Fruit fly (Drosophila melanogaster) whole organism, embryonic: Measurements from ENCODE around the gene CG42781.

Source experiments
- Antp ChIP-seq: fragments of 200-800 bp; sonication (Bioruptor generic); optimal IDR thresholded peaks from 3 replicates; lab custom pipeline; 2016; ENCODE audit warnings: missing biosample characterization, missing genetic modification characterization
- B-H1 ChIP-seq: fragments of 200-800 bp; sonication (Bioruptor generic); IDR thresholded peaks from 3 replicates; pipeline ENCODE4 v1.3.6; 2022; ENCODE audit warnings: missing biosample characterization, missing genetic modification characterization
- Blimp-1 ChIP-seq: fragments of 200-800 bp; sonication (Bioruptor generic); optimal IDR thresholded peaks from 3 replicates; lab custom pipeline; 2018; ENCODE audit warnings: missing biosample characterization, missing genetic modification characterization, mild to moderate bottlenecking, moderate library complexity, missing genetic modification reagents
- CG10462 ChIP-seq: fragments of 200-800 bp; sonication (Bioruptor generic); optimal IDR thresholded peaks from 2 replicates; lab custom pipeline; 2016; ENCODE audit warnings: missing biosample characterization, missing genetic modification characterization
- CG11560 ChIP-seq: fragments of 200-800 bp; sonication (Bioruptor generic); IDR thresholded peaks from 3 replicates; pipeline ENCODE4 v1.3.6; 2022; ENCODE audit warnings: missing biosample characterization, missing genetic modification characterization
- CG11695 ChIP-seq: fragments of 200-800 bp; sonication (Bioruptor generic); IDR thresholded peaks from 3 replicates; pipeline ENCODE4 v1.3.6; 2022; ENCODE audit warnings: missing biosample characterization, missing genetic modification characterization
- CG14860 ChIP-seq: fragments of 200-800 bp; sonication (Bioruptor generic); IDR thresholded peaks from 3 replicates; pipeline ENCODE4 v1.3.6; 2022; ENCODE audit warnings: missing biosample characterization, missing genetic modification characterization; ENCODE audit not compliant: partially characterized antibody
- CG15011 ChIP-seq: fragments of 200-800 bp; sonication (Bioruptor generic); optimal IDR thresholded peaks from 3 replicates; lab custom pipeline; 2018; ENCODE audit warnings: missing biosample characterization, mild to moderate bottlenecking, missing genetic modification characterization
- CG1647 ChIP-seq: fragments of 200-800 bp; sonication (Bioruptor generic); optimal IDR thresholded peaks from 3 replicates; lab custom pipeline; 2016; ENCODE audit warnings: missing biosample characterization, missing genetic modification characterization
- CG16779 ChIP-seq: fragments of 200-800 bp; sonication (Bioruptor generic); IDR thresholded peaks from 2 replicates; pipeline ENCODE4 v1.3.6; 2022; ENCODE audit warnings: missing biosample characterization, missing genetic modification characterization
- CG17802 ChIP-seq: fragments of 200-800 bp; sonication (Bioruptor generic); optimal IDR thresholded peaks from 2 replicates; lab custom pipeline; 2018; ENCODE audit warnings: missing biosample characterization, mild to moderate bottlenecking, missing genetic modification characterization, moderate library complexity
- CG18011 ChIP-seq: fragments of 200-800 bp; sonication (Bioruptor generic); optimal IDR thresholded peaks from 2 replicates; lab custom pipeline; 2017; ENCODE audit warnings: missing biosample characterization, missing genetic modification characterization, mild to moderate bottlenecking, moderate library complexity, missing genotype
- CG2116 ChIP-seq: fragments of 200-800 bp; sonication (Bioruptor generic); optimal IDR thresholded peaks from 3 replicates; lab custom pipeline; 2018; ENCODE audit warnings: missing biosample characterization, mild to moderate bottlenecking, missing genetic modification characterization
- CG2199 ChIP-seq: fragments of 200-800 bp; sonication (Bioruptor generic); IDR thresholded peaks from 3 replicates; pipeline ENCODE4 v1.3.6; 2022; ENCODE audit warnings: missing biosample characterization, missing genetic modification characterization
- CG34422 ChIP-seq: fragments of 200-800 bp; sonication (Bioruptor generic); IDR thresholded peaks from 3 replicates; pipeline ENCODE4 v1.3.6; 2022; ENCODE audit warnings: missing biosample characterization, missing genetic modification characterization
- CG3726 ChIP-seq: fragments of 200-800 bp; sonication (Bioruptor generic); IDR thresholded peaks from 3 replicates; pipeline ENCODE4, ENCODE4 v1.3.6; 2022; ENCODE audit warnings: missing biosample characterization, missing genetic modification characterization
- CG6654 ChIP-seq: fragments of 200-800 bp; sonication (Bioruptor generic); optimal IDR thresholded peaks from 2 replicates; lab custom pipeline; 2017; ENCODE audit warnings: missing biosample characterization, mild to moderate bottlenecking, missing genetic modification characterization
- CG7928 ChIP-seq: fragments of 200-800 bp; sonication (Bioruptor generic); optimal IDR thresholded peaks from 2 replicates; lab custom pipeline; 2017; ENCODE audit warnings: missing biosample characterization, mild to moderate bottlenecking, missing genetic modification characterization
- CG8944 ChIP-seq: fragments of 200-800 bp; sonication (Bioruptor generic); optimal IDR thresholded peaks from 3 replicates; lab custom pipeline; 2016; ENCODE audit warnings: missing biosample characterization, missing genetic modification characterization
- Dll ChIP-seq: fragments of 200-800 bp; sonication (Bioruptor generic); IDR thresholded peaks from 4 replicates; pipeline ENCODE4 v1.3.6; 2022; ENCODE audit warnings: missing biosample characterization, missing genetic modification characterization; ENCODE audit not compliant: partially characterized antibody
- E2f2 ChIP-seq: fragments of 200-800 bp; sonication (Bioruptor generic); IDR thresholded peaks from 2 replicates; pipeline ENCODE4 v1.3.6; 2022; ENCODE audit warnings: missing biosample characterization, missing genetic modification characterization
- ERR ChIP-seq: fragments of 200-800 bp; sonication (Bioruptor generic); optimal IDR thresholded peaks from 2 replicates; lab custom pipeline; 2016; ENCODE audit warnings: missing biosample characterization, missing genetic modification characterization
- Gug ChIP-seq: fragments of 200-800 bp; sonication (Bioruptor generic); IDR thresholded peaks from 4 replicates; pipeline ENCODE4 v1.3.6; 2022; ENCODE audit warnings: missing biosample characterization, missing genetic modification characterization
- HLH4C ChIP-seq: fragments of 200-800 bp; sonication (Bioruptor generic); IDR thresholded peaks from 3 replicates; pipeline ENCODE4 v1.3.6; 2022; ENCODE audit warnings: missing biosample characterization, missing genetic modification characterization; ENCODE audit not compliant: partially characterized antibody
- Hand ChIP-seq: fragments of 200-800 bp; sonication (Bioruptor generic); optimal IDR thresholded peaks from 2 replicates; lab custom pipeline; 2017; ENCODE audit warnings: mild to moderate bottlenecking, missing biosample characterization, missing genetic modification reagents, missing genetic modification characterization
- HmgZ ChIP-seq: fragments of 200-800 bp; sonication (Bioruptor generic); optimal IDR thresholded peaks from 2 replicates; lab custom pipeline; 2018; ENCODE audit warnings: missing biosample characterization, mild to moderate bottlenecking, missing genetic modification characterization
- Kr ChIP-seq: fragments of 200-800 bp; sonication (Bioruptor generic); optimal IDR thresholded peaks from 2 replicates; lab custom pipeline; 2017; ENCODE audit warnings: missing biosample characterization, mild to moderate bottlenecking, missing genetic modification characterization
- MESR4 ChIP-seq: fragments of 200-800 bp; sonication (Bioruptor generic); optimal IDR thresholded peaks from 2 replicates; lab custom pipeline; 2018; ENCODE audit warnings: missing biosample characterization, mild to moderate bottlenecking, missing genetic modification characterization, moderate library complexity
- Rx ChIP-seq: fragments of 200-800 bp; sonication (Bioruptor generic); IDR thresholded peaks from 2 replicates; pipeline ENCODE4 v1.3.6; 2022; ENCODE audit warnings: missing biosample characterization, missing genetic modification characterization
- Sin3A ChIP-seq: fragments of >200 bp; optimal IDR thresholded peaks from 2 replicates; lab custom pipeline; 2018
- Sox100B ChIP-seq: fragments of 200-800 bp; sonication (Bioruptor generic); optimal IDR thresholded peaks from 3 replicates; lab custom pipeline; 2018; ENCODE audit warnings: missing biosample characterization, mild to moderate bottlenecking, missing genetic modification characterization
- Usf ChIP-seq: fragments of 200-800 bp; sonication (Bioruptor generic); optimal IDR thresholded peaks from 2 replicates; lab custom pipeline; 2017; ENCODE audit warnings: missing genotype, missing biosample characterization, missing genetic modification characterization
- ab ChIP-seq: fragments of 200-800 bp; sonication (Bioruptor generic); optimal IDR thresholded peaks from 2 replicates; lab custom pipeline; 2016; ENCODE audit warnings: missing biosample characterization, missing genetic modification characterization
- abd-A ChIP-seq: fragments of 200-800 bp; sonication (Bioruptor generic); optimal IDR thresholded peaks from 3 replicates; lab custom pipeline; 2019; ENCODE audit warnings: missing biosample characterization, mild to moderate bottlenecking, missing genetic modification characterization, moderate library complexity
- bab2 ChIP-seq: fragments of 200-800 bp; sonication (Bioruptor generic); optimal IDR thresholded peaks from 2 replicates; lab custom pipeline; 2016; ENCODE audit warnings: missing biosample characterization, missing genetic modification characterization
- dimm ChIP-seq: fragments of 200-800 bp; sonication (Bioruptor generic); IDR thresholded peaks from 2 replicates; pipeline ENCODE4 v1.3.6; 2022; ENCODE audit warnings: missing biosample characterization, missing genetic modification characterization
- gfzf ChIP-seq: fragments of 200-800 bp; sonication (Bioruptor generic); optimal IDR thresholded peaks from 2 replicates; lab custom pipeline; 2016; ENCODE audit warnings: missing biosample characterization, mild to moderate bottlenecking, missing genetic modification characterization, moderate library complexity
- gro ChIP-seq: fragments of 200-800 bp; sonication (Bioruptor generic); optimal IDR thresholded peaks from 2 replicates; lab custom pipeline; 2016; ENCODE audit warnings: missing biosample characterization, missing genetic modification characterization
- ham ChIP-seq: fragments of 200-800 bp; sonication (Bioruptor generic); IDR thresholded peaks from 2 replicates; pipeline ENCODE4 v1.3.6; 2022; ENCODE audit warnings: missing biosample characterization, missing genetic modification characterization
- hkb ChIP-seq, 2 experiments: fragments of 200-800 bp in 1 of 2; fragments of >200 bp in 1 of 2; sonication (Bioruptor generic) in 1 of 2; IDR thresholded peaks in 1 of 2; optimal IDR thresholded peaks in 1 of 2; 2 replicates each; pipeline versions ENCODE4 v1.3.6 to Lab custom; 2017 to 2022; ENCODE audit warnings: missing biosample characterization in 1 of 2, missing genetic modification characterization in 1 of 2
- inv ChIP-seq: fragments of 200-800 bp; sonication (Bioruptor generic); IDR thresholded peaks from 2 replicates; pipeline ENCODE4 v1.3.6; 2022; ENCODE audit warnings: missing biosample characterization, missing genetic modification characterization; ENCODE audit not compliant: partially characterized antibody
- luna ChIP-seq: fragments of 200-800 bp; sonication (Bioruptor generic); optimal IDR thresholded peaks from 2 replicates; lab custom pipeline; 2016; ENCODE audit warnings: missing biosample characterization, missing genetic modification characterization
- odd ChIP-seq: fragments of 200-800 bp; sonication (Bioruptor generic); optimal IDR thresholded peaks from 2 replicates; lab custom pipeline; 2017; ENCODE audit warnings: missing biosample characterization, mild to moderate bottlenecking, missing genetic modification characterization
- pfk ChIP-seq: fragments of 200-800 bp; sonication (Bioruptor generic); optimal IDR thresholded peaks from 2 replicates; lab custom pipeline; 2018; ENCODE audit warnings: missing biosample characterization, mild to moderate bottlenecking, missing genetic modification characterization, moderate library complexity
- pnt ChIP-seq: fragments of 200-800 bp; sonication (Bioruptor generic); optimal IDR thresholded peaks from 3 replicates; lab custom pipeline; 2016; ENCODE audit warnings: missing biosample characterization, missing genetic modification characterization
- schlank ChIP-seq: fragments of 200-800 bp; sonication (Bioruptor generic); optimal IDR thresholded peaks from 2 replicates; lab custom pipeline; 2018; ENCODE audit warnings: missing biosample characterization, mild to moderate bottlenecking, missing genetic modification characterization
- tap ChIP-seq: fragments of 200-800 bp; optimal IDR thresholded peaks from 3 replicates; lab custom pipeline; 2019; ENCODE audit warnings: missing biosample characterization, mild to moderate bottlenecking, missing genetic modification characterization, moderate library complexity
- tgo ChIP-seq: fragments of 200-800 bp; sonication (Bioruptor generic); IDR thresholded peaks from 3 replicates; pipeline ENCODE4 v1.3.6; 2022; ENCODE audit warnings: missing biosample characterization, missing genetic modification characterization
- ttk ChIP-seq: fragments of 200-800 bp; sonication (Bioruptor generic); IDR thresholded peaks from 2 replicates; pipeline ENCODE4 v2.1.2; 2022; ENCODE audit warnings: missing biosample characterization, missing genetic modification characterization
- unpg ChIP-seq: fragments of 200-800 bp; sonication (Bioruptor generic); optimal IDR thresholded peaks from 3 replicates; lab custom pipeline; 2018; ENCODE audit warnings: missing biosample characterization, mild to moderate bottlenecking, missing genetic modification characterization, moderate library complexity
- yki ChIP-seq: fragments of >200 bp; optimal IDR thresholded peaks from 3 replicates; lab custom pipeline; 2018
- zen ChIP-seq: fragments of 200-800 bp; sonication (Bioruptor generic); optimal IDR thresholded peaks from 3 replicates; lab custom pipeline; 2018; ENCODE audit warnings: missing biosample characterization, mild to moderate bottlenecking, missing genetic modification characterization, moderate library complexity

The CG42781 gene

dm6 chrX:7334801-7335176 lies 48.0 kb downstream of the CG42781 start (continued):
- peak; percentile 61 for TF ChIP-seq HmgZ
- peak; percentile 69 for TF ChIP-seq odd
- peak; percentile 59 for TF ChIP-seq E2f2 (GFP tag; lab: Robert Waterston, UW)
- peak; percentile 18 for TF ChIP-seq CG18011
- no peak for TF ChIP-seq yki
- peak; percentile 48; the same call in 2 of the 4 replicates for TF ChIP-seq Gug (GFP tag; lab: Robert Waterston, UW)
- no peak for TF ChIP-seq schlank (tag; lab: Kevin White, UChicago)
- TF ChIP-seq dimm (GFP tag; lab: Robert Waterston, UW) = no peak
- TF ChIP-seq pnt (GFP tag; lab: Kevin White, UChicago) = no peak
- no peak for TF ChIP-seq CG2199 (GFP tag; lab: Robert Waterston, UW)
- no peak for TF ChIP-seq pfk
- TF ChIP-seq Dll (GFP tag; lab: Robert Waterston, UW) = no peak
- no peak for TF ChIP-seq CG17802 (tag; lab: Kevin White, UChicago)
- no peak for TF ChIP-seq gfzf (GFP tag; lab: Kevin White, UChicago)
- peak; percentile 75 for TF ChIP-seq tap
- TF ChIP-seq CG11560 = peak; percentile 44; the same call in 1 of the 3 replicates
- no peak for TF ChIP-seq ham
- peak; percentile 83 for TF ChIP-seq unpg
- TF ChIP-seq gro (GFP tag; lab: Kevin White, UChicago) = no peak
- peak; percentile 61 for TF ChIP-seq zen (tag; lab: Kevin White, UChicago)
- TF ChIP-seq CG10462 (GFP tag; lab: Kevin White, UChicago) = peak; percentile 55
- no peak for TF ChIP-seq CG6654 (GFP tag; lab: Kevin White, UChicago)
- TF ChIP-seq B-H1 = peak; percentile 33; the same call in 2 of the 3 replicates
- TF ChIP-seq bab2 (GFP tag; lab: Kevin White, UChicago) = no peak
- TF ChIP-seq CG8944 (GFP tag; lab: Kevin White, UChicago) = no peak
- TF ChIP-seq Rx (GFP tag; lab: Robert Waterston, UW) = no peak
- TF ChIP-seq ttk (GFP tag; lab: Robert Waterston, UW) = peak; percentile 48; the same call in 1 of the 2 replicates
- peak; percentile 83 for TF ChIP-seq tgo (GFP tag; lab: Robert Waterston, UW)
- no peak for TF ChIP-seq CG3726
- TF ChIP-seq ERR = no peak
- no peak for TF ChIP-seq luna (GFP tag; lab: Kevin White, UChicago)
- no peak for TF ChIP-seq CG7928 (GFP tag; lab: Kevin White, UChicago)
- TF ChIP-seq CG14860 (GFP tag; lab: Robert Waterston, UW) = no peak
- no peak for TF ChIP-seq Usf (GFP tag; lab: Kevin White, UChicago)
- peak; percentile 60; the same call in 2 of the 3 replicates for TF ChIP-seq CG11695 (GFP tag; lab: Robert Waterston, UW)
- peak; percentile 77 for TF ChIP-seq Sox100B (GFP tag; lab: Kevin White, UChicago)
- TF ChIP-seq Blimp-1 (GFP tag; lab: Kevin White, UChicago) = peak; percentile 81
- no peak for TF ChIP-seq CG1647 (GFP tag; lab: Kevin White, UChicago)
- no peak for TF ChIP-seq inv (GFP tag; lab: Robert Waterston, UW)
- peak; percentile 45 for TF ChIP-seq abd-A (tag; lab: Kevin White, UChicago)
- no peak for TF ChIP-seq hkb (optimal IDR thresholded peaks at IDR 0.05; lab: Kevin White, UChicago)
- TF ChIP-seq hkb (GFP tag; IDR thresholded peaks at IDR 0.05; lab: Robert Waterston, UW) = peak; percentile 80
- no peak for TF ChIP-seq Kr (GFP tag; lab: Kevin White, UChicago)
- peak; percentile 63 for TF ChIP-seq Hand
- no peak for TF ChIP-seq ab (GFP tag; lab: Kevin White, UChicago)
- no peak for TF ChIP-seq Antp (GFP tag; lab: Kevin White, UChicago)
- no peak for TF ChIP-seq CG16779 (GFP tag; lab: Robert Waterston, UW)
- TF ChIP-seq Sin3A (lab: Kevin White, UChicago) = no peak
- TF ChIP-seq HLH4C = no peak
- peak; percentile 32 for TF ChIP-seq CG15011 (GFP tag; lab: Kevin White, UChicago)
- TF ChIP-seq CG2116 (GFP tag; lab: Kevin White, UChicago) = no peak
- TF ChIP-seq MESR4 (GFP tag; lab: Kevin White, UChicago) = no peak
- TF ChIP-seq CG34422 (GFP tag; lab: Robert Waterston, UW) = peak; percentile 53; the same call in 2 of the 3 replicates
